Worm (Caenorhabditis elegans): ENCODE results near the gene C15H11.10.

The C15H11.10 gene

DNA sequence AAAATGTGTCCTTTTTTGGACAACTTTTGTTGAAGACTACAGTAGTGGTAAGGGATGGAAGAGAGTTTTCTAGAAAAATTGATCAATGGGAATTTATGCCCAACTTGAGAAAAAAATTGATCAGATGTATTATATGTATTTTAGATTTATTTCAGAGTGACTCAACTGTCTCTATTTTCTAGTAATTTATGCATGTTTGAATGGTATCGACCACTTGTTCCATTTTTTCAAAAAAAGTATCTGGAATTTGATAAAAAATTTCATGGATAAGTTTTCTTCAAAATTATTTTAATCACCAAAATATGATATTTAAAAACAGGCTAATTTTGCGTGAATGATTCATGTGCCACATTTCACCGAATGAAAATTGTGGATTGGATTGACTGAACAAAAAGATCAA, at the start of gene C15H11.10:
Gene C15H11.10, plus strand, starts transcription at position 301 of the 400 bp plus-strand sequence.
- TF ChIP-seq elt-1 (tag; optimal IDR thresholded peaks at IDR 0.05) = no peak
- TF ChIP-seq unc-55 (GFP tag; optimal IDR thresholded peaks at IDR 0.05) = no peak
- TF ChIP-seq ZK546.5 (tag; optimal IDR thresholded peaks at IDR 0.05) = no peak
- TF ChIP-seq nhr-6 (tag; optimal IDR thresholded peaks at IDR 0.05) = no peak
- no peak for TF ChIP-seq ztf-11 (tag; optimal IDR thresholded peaks at IDR 0.05)
- no peak for TF ChIP-seq F13H6.1 (tag; optimal IDR thresholded peaks at IDR 0.05)
- no peak for TF ChIP-seq nhr-11 (tag; optimal IDR thresholded peaks at IDR 0.05)
- TF ChIP-seq lin-13 (GFP tag; optimal IDR thresholded peaks at IDR 0.05) = no peak
- no peak for TF ChIP-seq snpc-4 (tag; optimal IDR thresholded peaks at IDR 0.05)
- no peak for TF ChIP-seq mdl-1 (tag; optimal IDR thresholded peaks at IDR 0.05)

DNA sequence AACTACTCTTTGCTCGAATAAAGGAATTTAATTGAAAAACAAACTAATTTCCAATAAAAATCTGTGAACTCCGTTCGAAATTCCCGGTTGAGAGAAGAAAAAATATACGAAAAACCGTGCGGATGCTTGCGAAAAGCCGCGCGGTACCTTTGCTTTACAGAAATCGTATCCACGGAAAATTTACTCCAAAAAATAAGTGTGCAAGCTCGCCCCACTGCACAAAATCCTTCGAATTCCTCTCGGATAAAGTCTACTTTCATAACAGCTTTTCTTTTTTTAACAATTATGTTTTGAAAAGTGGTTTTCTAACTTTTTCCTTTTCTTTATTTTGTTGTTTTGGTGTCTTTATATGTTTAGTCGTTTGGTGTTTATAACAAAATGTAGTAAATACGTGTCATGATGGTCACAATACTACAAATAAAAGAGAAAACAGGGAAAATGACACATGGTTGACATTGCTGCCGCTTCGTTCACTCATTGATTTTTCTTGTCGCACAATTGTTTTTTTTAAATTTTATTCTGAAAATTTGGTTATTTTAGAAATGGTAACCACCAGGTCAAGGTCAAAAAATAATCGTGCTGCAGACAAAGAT, 44.6 kb upstream of the C15H11.10 start, which contains the start of gene cept-2:
Gene cept-2, plus strand, starts transcription at position 533 of the 593 bp plus-strand sequence.
- TF ChIP-seq sem-4 (tag; optimal IDR thresholded peaks at IDR 0.05) = peak; percentile 95
- TF ChIP-seq ztf-1 (GFP tag; conservative IDR thresholded peaks at IDR 0.05) = no peak
- TF ChIP-seq Y55F3AM.14 (GFP tag; optimal IDR thresholded peaks at IDR 0.05) = peak; percentile 12
- peak; percentile 95 for TF ChIP-seq sma-3 (GFP tag; optimal IDR thresholded peaks at IDR 0.05)
- TF ChIP-seq crh-2 (tag; optimal IDR thresholded peaks at IDR 0.05) = peak; percentile 94
- TF ChIP-seq ztf-4 (tag; optimal IDR thresholded peaks at IDR 0.05) = peak; percentile 85
- peak; percentile 95 for TF ChIP-seq nhr-129 (tag; optimal IDR thresholded peaks at IDR 0.05)
- peak; percentile 94 for TF ChIP-seq sma-9 (GFP tag; optimal IDR thresholded peaks at IDR 0.05)
- no peak for TF ChIP-seq sma-9 (tag; optimal IDR thresholded peaks at IDR 0.05)
- TF ChIP-seq lin-39 (tag; optimal IDR thresholded peaks at IDR 0.05) = no peak
- peak; percentile 94 for TF ChIP-seq lin-13 (GFP tag; optimal IDR thresholded peaks at IDR 0.05)
- peak; percentile 76 for TF ChIP-seq fos-1 (tag; optimal IDR thresholded peaks at IDR 0.05)
- peak; percentile 100 for TF ChIP-seq unc-55 (GFP tag; optimal IDR thresholded peaks at IDR 0.05)
- TF ChIP-seq lin-11 (tag; optimal IDR thresholded peaks at IDR 0.05) = peak; percentile 96
- TF ChIP-seq nhr-10 (tag; optimal IDR thresholded peaks at IDR 0.05) = no peak
- peak; percentile 87 for TF ChIP-seq blmp-1 (tag; optimal IDR thresholded peaks at IDR 0.05; ENCODE audit: insufficient read depth)
- peak; percentile 80 to 96 for TF ChIP-seq lsy-2 (tag; optimal IDR thresholded peaks at IDR 0.05)
- peak; percentile 93 for TF ChIP-seq F13H6.1 (tag; optimal IDR thresholded peaks at IDR 0.05)
- peak; percentile 53 for TF ChIP-seq ama-1 (optimal IDR thresholded peaks at IDR 0.05)
- TF ChIP-seq egl-27 (tag; optimal IDR thresholded peaks at IDR 0.05) = peak; percentile 72
- peak in 1 of 2 experiments; percentile 46 for TF ChIP-seq mdl-1 (tag; optimal IDR thresholded peaks at IDR 0.05)
- TF ChIP-seq mab-5 (tag; optimal IDR thresholded peaks at IDR 0.05) = peak; percentile 88
- peak; percentile 86 for TF ChIP-seq skn-1 (tag; optimal IDR thresholded peaks at IDR 0.05)
- TF ChIP-seq ceh-16 (tag; optimal IDR thresholded peaks at IDR 0.05) = peak; percentile 64
- peak; percentile 87 for TF ChIP-seq snpc-4 (tag; optimal IDR thresholded peaks at IDR 0.05)
- peak; percentile 88 for TF ChIP-seq gmeb-1 (tag; optimal IDR thresholded peaks at IDR 0.05)
- peak; percentile 43 for TF ChIP-seq dmd-4 (tag; optimal IDR thresholded peaks at IDR 0.05)
- TF ChIP-seq C34F6.9 (tag; optimal IDR thresholded peaks at IDR 0.05) = peak; percentile 97
- no peak for TF ChIP-seq unc-39 (tag; optimal IDR thresholded peaks at IDR 0.05)
- no peak for TF ChIP-seq ztf-11 (tag; optimal IDR thresholded peaks at IDR 0.05)
- TF ChIP-seq zag-1 (tag; optimal IDR thresholded peaks at IDR 0.05) = peak; percentile 56
- peak; percentile 66 for TF ChIP-seq nhr-77 (tag; optimal IDR thresholded peaks at IDR 0.05)
- TF ChIP-seq nhr-21 (tag; optimal IDR thresholded peaks at IDR 0.05) = peak; percentile 91
- no peak for TF ChIP-seq nhr-6 (tag; optimal IDR thresholded peaks at IDR 0.05)
- TF ChIP-seq R02D3.7 (tag; optimal IDR thresholded peaks at IDR 0.05) = peak; percentile 30
- TF ChIP-seq nhr-11 (tag; optimal IDR thresholded peaks at IDR 0.05) = no peak
- no peak for TF ChIP-seq nhr-12 (tag; optimal IDR thresholded peaks at IDR 0.05)
- peak; percentile 29 for TF ChIP-seq ZK546.5 (tag; optimal IDR thresholded peaks at IDR 0.05)
- TF ChIP-seq ceh-82 (tag; optimal IDR thresholded peaks at IDR 0.05) = peak; percentile 75

DNA sequence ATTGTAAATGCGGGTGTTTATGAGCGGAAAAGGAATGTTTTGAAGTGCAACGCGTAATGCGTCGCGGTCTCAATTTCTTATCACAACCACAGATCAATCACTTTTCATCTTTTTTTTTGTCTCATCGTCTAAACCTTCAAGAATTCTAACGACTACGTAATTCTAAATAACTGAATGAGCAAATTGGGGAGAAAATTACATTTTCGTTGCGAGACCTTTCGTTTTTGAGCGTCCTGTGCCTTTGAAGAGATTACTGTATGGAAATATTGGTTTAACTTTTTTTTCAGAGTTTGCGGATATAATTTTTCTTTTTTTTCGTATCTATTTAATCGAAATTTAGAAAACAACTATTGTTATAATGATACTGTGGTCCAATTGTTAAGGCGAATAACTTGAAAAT, 41.4 kb upstream of the C15H11.10 start:
- TF ChIP-seq lin-13 (GFP tag; optimal IDR thresholded peaks at IDR 0.05) (peak; percentile 11), gmeb-1 (tag; optimal IDR thresholded peaks at IDR 0.05) (no peak)

Measured in whole organism, L2 larva.